Worm (Caenorhabditis elegans) whole organism, L2 larva: Measurements from ENCODE around the gene fbxc-55.
"Not testable (repeated sequence)": the region's sequence is repeated elsewhere in the genome, so short reads cannot be mapped to it uniquely, and the experiment has no call there.

Experiments used
- R02D3.7 ChIP-seq: fragments of 150-350 bp; optimal IDR thresholded peaks from 2 replicates; lab custom pipeline; 2014; ENCODE audit warnings: missing biosample characterization, missing genetic modification characterization
- ama-1 ChIP-seq: fragments of 150-350 bp; optimal IDR thresholded peaks from 2 replicates; lab custom pipeline; 2018; ENCODE audit warnings: inconsistent platforms
- ceh-82 ChIP-seq: fragments of 150-350 bp; optimal IDR thresholded peaks from 2 replicates; lab custom pipeline; 2014; ENCODE audit warnings: missing biosample characterization, missing genetic modification characterization
- lin-11 ChIP-seq: fragments of 150-350 bp; sonication (generic microtip); optimal IDR thresholded peaks from 2 replicates; lab custom pipeline; 2014; ENCODE audit warnings: missing biosample characterization, missing genetic modification characterization, inconsistent platforms, mixed read lengths
- nhr-12 ChIP-seq: fragments of 150-350 bp; optimal IDR thresholded peaks from 2 replicates; lab custom pipeline; 2014; ENCODE audit warnings: missing biosample characterization, missing genetic modification characterization
- nhr-23 ChIP-seq: fragments of 150-350 bp; optimal IDR thresholded peaks from 2 replicates; lab custom pipeline; 2014; ENCODE audit warnings: missing biosample characterization, missing genetic modification reagents, missing genetic modification characterization
- snpc-4 ChIP-seq: fragments of 150-350 bp; optimal IDR thresholded peaks from 2 replicates; lab custom pipeline; 2014; ENCODE audit warnings: missing biosample characterization, missing genetic modification characterization
- unc-39 ChIP-seq: fragments of 150-350 bp; optimal IDR thresholded peaks from 2 replicates; lab custom pipeline; 2014; ENCODE audit warnings: missing biosample characterization, missing genetic modification characterization
- unc-55 ChIP-seq: fragments of 150-350 bp; sonication (generic microtip); optimal IDR thresholded peaks from 3 replicates; lab custom pipeline; 2014; ENCODE audit warnings: missing biosample characterization, missing genetic modification reagents, missing genetic modification characterization

- TF ChIP-seq unc-39; R02D3.7 (tag; lab: Kevin White, UChicago); nhr-23; ceh-82 (tag; lab: Kevin White, UChicago); lin-11 (tag; lab: Kevin White, UChicago); nhr-12 (tag; lab: Kevin White, UChicago); snpc-4 (tag; lab: Kevin White, UChicago); unc-55; ama-1: not testable (repeated sequence)
Observed at ce11 chrII:3142855-3143254, 27.1 kb downstream of the fbxc-55 start, which contains the start of gene sri-42.
